Worm (Caenorhabditis elegans): ENCODE measurements around the gene T13G4.1.

ce11 chrX:1213136-1213535, 20.2 kb downstream of the T13G4.1 start:
- TF ChIP-seq F16B12.6 (tag; optimal IDR thresholded peaks at IDR 0.05): no peak
- no peak for TF ChIP-seq ztf-11 (tag; optimal IDR thresholded peaks at IDR 0.05)
- TF ChIP-seq nhr-90 (tag; optimal IDR thresholded peaks at IDR 0.05; ENCODE audit: poor library complexity): no peak
- no peak for TF ChIP-seq isw-1 (GFP tag; IDR thresholded peaks at IDR 0.05)
- no peak for TF ChIP-seq egl-13 (tag; optimal IDR thresholded peaks at IDR 0.05)

All from whole organism, L1 larva.